Comparison of ENCODE assay signal across 4 worm cellular contexts in genomic region chrIII:13069416-13069815, ce11.
TF ChIP-seq lines count a peak whose summit lies in the region.

No protein-coding gene starts in this region.

TF ChIP-seq in whole organism, L1 larva, 84 proteins besides CTCF, POLR2A, EP300 and RAD21:
- TF ChIP-seq mep-1 (tag; optimal IDR thresholded peaks at IDR 0.05; lab: Kevin White, UChicago) (peak; percentile 1), nhr-85 (tag; lab: Kevin White, UChicago) (peak; percentile 66), blmp-1 (tag; optimal IDR thresholded peaks at IDR 0.05; lab: Kevin White, UChicago) (no peak)

TF ChIP-seq in whole organism, L2 larva, 48 proteins besides CTCF, POLR2A, EP300 and RAD21:
- TF ChIP-seq ama-1 (optimal IDR thresholded peaks at IDR 0.05; lab: Kevin White, UChicago) (peak; percentile 18), lin-11 (tag; optimal IDR thresholded peaks at IDR 0.05; lab: Kevin White, UChicago) (no peak)

TF ChIP-seq in whole organism, L3 larva, 47 proteins besides CTCF, POLR2A, EP300 and RAD21:
- TF ChIP-seq pha-4 (tag; optimal IDR thresholded peaks at IDR 0.05; lab: Kevin White, UChicago), result no peak
- TF ChIP-seq jun-1 (tag; optimal IDR thresholded peaks at IDR 0.05; lab: Kevin White, UChicago), result no peak
- no peak for TF ChIP-seq pqm-1 (tag; optimal IDR thresholded peaks at IDR 0.05; lab: Kevin White, UChicago)
- TF ChIP-seq elt-2 (tag; optimal IDR thresholded peaks at IDR 0.05; lab: Kevin White, UChicago), result peak; percentile 28
- peak; percentile 4 for TF ChIP-seq ama-1 (optimal IDR thresholded peaks at IDR 0.05; lab: Kevin White, UChicago)

TF ChIP-seq in whole organism, L4 larva, 104 proteins besides CTCF, POLR2A, EP300 and RAD21:
- TF ChIP-seq set-16 (GFP tag; IDR thresholded peaks at IDR 0.05; lab: Robert Waterston, UW) (no peak), Y105C5A.15 (GFP tag; IDR thresholded peaks at IDR 0.05; lab: Robert Waterston, UW) (no peak), ZK546.5 (tag; optimal IDR thresholded peaks at IDR 0.05; lab: Kevin White, UChicago) (no peak), hif-1 (tag; optimal IDR thresholded peaks at IDR 0.05; lab: Kevin White, UChicago) (no peak), lsy-2 (tag; optimal IDR thresholded peaks at IDR 0.05; lab: Kevin White, UChicago) (peak in 1 of 2 experiments; percentile 17), lin-13 (GFP tag; optimal IDR thresholded peaks at IDR 0.05; lab: Kevin White, UChicago) (no peak), ceh-82 (tag; optimal IDR thresholded peaks at IDR 0.05; lab: Kevin White, UChicago) (no peak), F10B5.3 (tag; optimal IDR thresholded peaks at IDR 0.05; lab: Kevin White, UChicago) (no peak), spr-3 (GFP tag; optimal IDR thresholded peaks at IDR 0.05; lab: Kevin White, UChicago) (no peak), nhr-10 (tag; optimal IDR thresholded peaks at IDR 0.05; lab: Kevin White, UChicago) (no peak), T20F7.1 (GFP tag; optimal IDR thresholded peaks at IDR 0.05; lab: Kevin White, UChicago) (no peak), ztf-7 (tag; optimal IDR thresholded peaks at IDR 0.05; lab: Kevin White, UChicago) (no peak), ceh-44 (GFP tag; IDR thresholded peaks at IDR 0.05; lab: Robert Waterston, UW) (no peak), mdt-29 (GFP tag; IDR thresholded peaks at IDR 0.05; lab: Robert Waterston, UW) (no peak), zip-2 (tag; optimal IDR thresholded peaks at IDR 0.05; lab: Kevin White, UChicago) (no peak), snpc-4 (tag; optimal IDR thresholded peaks at IDR 0.05; lab: Kevin White, UChicago) (no peak), hlh-30 (tag; optimal IDR thresholded peaks at IDR 0.05; lab: Kevin White, UChicago; ENCODE audit: insufficient read depth) (no peak), daf-16 (GFP tag; optimal IDR thresholded peaks at IDR 0.05; lab: Kevin White, UChicago) (no peak), daf-16 (tag; optimal IDR thresholded peaks at IDR 0.05; lab: Kevin White, UChicago) (peak; percentile 76), nhr-28 (tag; optimal IDR thresholded peaks at IDR 0.05; lab: Kevin White, UChicago) (peak; percentile 66), lin-38 (GFP tag; IDR thresholded peaks at IDR 0.05; lab: Robert Waterston, UW) (no peak), ama-1 (optimal IDR thresholded peaks at IDR 0.05; lab: Kevin White, UChicago) (no peak), aha-1 (tag; lab: Kevin White, UChicago) (no peak), unc-130 (GFP tag; optimal IDR thresholded peaks at IDR 0.05; lab: Kevin White, UChicago) (no peak), daf-8 (GFP tag; IDR thresholded peaks at IDR 0.05; lab: Robert Waterston, UW) (no peak), pqm-1 (tag; optimal IDR thresholded peaks at IDR 0.05; lab: Kevin White, UChicago) (peak; percentile 3), saeg-2 (GFP tag; IDR thresholded peaks at IDR 0.05; lab: Robert Waterston, UW) (no peak), ceh-20 (GFP tag; IDR thresholded peaks at IDR 0.05; lab: Robert Waterston, UW) (no peak), F26F4.8 (GFP tag; conservative IDR thresholded peaks at IDR 0.05; lab: Robert Waterston, UW) (no peak), hlh-11 (tag; optimal IDR thresholded peaks at IDR 0.05; lab: Kevin White, UChicago) (peak; percentile 11), ceh-32 (tag; optimal IDR thresholded peaks at IDR 0.05; lab: Kevin White, UChicago; ENCODE audit: poor library complexity) (no peak), D1046.2 (GFP tag; IDR thresholded peaks at IDR 0.05; lab: Robert Waterston, UW) (no peak), ctbp-1 (GFP tag; IDR thresholded peaks at IDR 0.05; lab: Robert Waterston, UW) (no peak), unc-39 (tag; optimal IDR thresholded peaks at IDR 0.05; lab: Kevin White, UChicago) (no peak), nhr-48 (tag; optimal IDR thresholded peaks at IDR 0.05; lab: Kevin White, UChicago) (no peak), dve-1 (tag; optimal IDR thresholded peaks at IDR 0.05; lab: Kevin White, UChicago; ENCODE audit: insufficient read depth) (peak; percentile 13), Y75B8A.6 (GFP tag; IDR thresholded peaks at IDR 0.05; lab: Robert Waterston, UW) (no peak), nhr-77 (tag; optimal IDR thresholded peaks at IDR 0.05; lab: Kevin White, UChicago) (peak; percentile 12), pha-4 (GFP tag; IDR thresholded peaks at IDR 0.05; lab: Robert Waterston, UW) (no peak), pha-4 (tag; optimal IDR thresholded peaks at IDR 0.05; lab: Kevin White, UChicago) (no peak), ces-1 (GFP tag; optimal IDR thresholded peaks at IDR 0.05; lab: Kevin White, UChicago) (no peak), nhr-42 (GFP tag; IDR thresholded peaks at IDR 0.05; lab: Robert Waterston, UW) (no peak)
TF ChIP-seq in whole organism, L4 larva: peak in this region for 7.

Comparison
In these comparisons a context has a peak if more than half of its experiments do, and no peak if none do; other contexts are left out.
1. Of the 29 proteins assayed by ChIP-seq in both whole organism, L4 larva and whole organism, L1 larva: peak only in whole organism, L4 larva: nhr-28, nhr-77 and pqm-1; only in whole organism, L1 larva: mep-1; in both: none; in neither: 24; mixed calls (peak in some experiments, not most) for 1.